Fruit fly (Drosophila melanogaster) whole organism: Measurements from ENCODE around the gene CG16903.

ENCODE experiments used
- CG8478 ChIP-seq: fragments of >200 bp; optimal IDR thresholded peaks from 2 replicates; lab custom pipeline; 2018; ENCODE audit warnings: inconsistent platforms
- Dll ChIP-seq: fragments of >200 bp; optimal IDR thresholded peaks from 2 replicates; lab custom pipeline; 2017
- EcR ChIP-seq, 2 experiments: fragments of >200 bp; optimal IDR thresholded peaks; 2 replicates each; lab custom pipeline; 2017; ENCODE audit warnings: missing biosample characterization in 2 of 2, missing genetic modification characterization in 2 of 2, missing genetic modification reagents in 2 of 2
- pan ChIP-seq: fragments of >200 bp; optimal IDR thresholded peaks from 2 replicates; lab custom pipeline; 2017
- psq ChIP-seq: fragments of >200 bp; optimal IDR thresholded peaks from 2 replicates; lab custom pipeline; 2017
- usp ChIP-seq: fragments of >200 bp; optimal IDR thresholded peaks from 2 replicates; lab custom pipeline; 2017; ENCODE audit warnings: missing biosample characterization, missing genetic modification characterization, mixed read lengths

DNA sequence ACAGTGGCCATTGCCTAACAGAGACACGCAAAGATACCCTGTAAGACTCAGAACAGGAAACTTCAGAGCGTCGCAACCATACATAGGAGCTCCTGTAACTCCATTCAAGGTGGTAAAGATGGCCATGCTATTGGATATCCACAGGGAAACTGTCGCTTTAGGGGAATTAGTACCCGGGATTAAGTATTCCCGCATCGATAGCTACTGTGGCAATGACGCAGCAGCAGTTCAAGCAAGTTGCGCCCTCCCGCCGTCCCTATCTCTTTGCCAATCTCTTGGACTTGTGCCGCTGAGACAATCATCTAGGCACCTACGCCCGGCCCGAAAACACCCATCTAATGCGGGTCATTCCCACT is 9.5 kb downstream of the CG16903 start:
- TF ChIP-seq usp (GFP tag; lab: Kevin White, UChicago) (no peak), CG8478 (lab: Kevin White, UChicago) (no peak), pan (lab: Kevin White, UChicago) (no peak), psq (lab: Kevin White, UChicago) (no peak), EcR (GFP tag; optimal IDR thresholded peaks at IDR 0.05; lab: Kevin White, UChicago) (no peak), Dll (lab: Kevin White, UChicago) (no peak)
